Fruit fly (Drosophila melanogaster) whole organism, embryonic: Measurements from ENCODE around the gene Tom40.

Source experiments
- Atf3 ChIP-seq: fragments of 200-800 bp; sonication (Bioruptor generic); optimal IDR thresholded peaks from 3 replicates; lab custom pipeline; 2016; ENCODE audit warnings: missing biosample characterization, missing genetic modification characterization
- Bteb2 ChIP-seq: fragments of 200-800 bp; sonication (Bioruptor generic); optimal IDR thresholded peaks from 2 replicates; lab custom pipeline; 2016; ENCODE audit warnings: missing biosample characterization, missing genetic modification characterization
- CG10565 ChIP-seq: fragments of 200-800 bp; sonication (Bioruptor generic); optimal IDR thresholded peaks from 3 replicates; lab custom pipeline; 2016; ENCODE audit warnings: missing biosample characterization, mild to moderate bottlenecking, missing genetic modification characterization
- CG11723 ChIP-seq: fragments of 200-800 bp; sonication (Bioruptor generic); optimal IDR thresholded peaks from 2 replicates; lab custom pipeline; 2017; ENCODE audit warnings: missing biosample characterization, mild to moderate bottlenecking, missing genetic modification characterization
- CG13123 ChIP-seq: fragments of 200-800 bp; sonication (Bioruptor generic); optimal IDR thresholded peaks from 2 replicates; lab custom pipeline; 2016; ENCODE audit warnings: missing biosample characterization, missing genetic modification characterization
- CG15073 ChIP-seq: fragments of 200-800 bp; sonication (Bioruptor generic); optimal IDR thresholded peaks from 2 replicates; lab custom pipeline; 2016; ENCODE audit warnings: missing biosample characterization, missing genetic modification characterization
- CG15601 ChIP-seq: fragments of 200-800 bp; sonication (Bioruptor generic); optimal IDR thresholded peaks from 3 replicates; lab custom pipeline; 2019; ENCODE audit warnings: missing biosample characterization, mild to moderate bottlenecking, missing genetic modification characterization, moderate library complexity
- CG17186 ChIP-seq: fragments of 200-800 bp; sonication (Bioruptor generic); optimal IDR thresholded peaks from 3 replicates; lab custom pipeline; 2017; ENCODE audit warnings: missing biosample characterization, missing genetic modification reagents, missing genetic modification characterization
- CG18262 ChIP-seq: fragments of 200-800 bp; optimal IDR thresholded peaks from 3 replicates; lab custom pipeline; 2019; ENCODE audit warnings: missing biosample characterization, mild to moderate bottlenecking, missing genetic modification characterization, moderate library complexity
- CG2199 ChIP-seq: fragments of 200-800 bp; sonication (Bioruptor generic); IDR thresholded peaks from 3 replicates; pipeline ENCODE4 v1.3.6; 2022; ENCODE audit warnings: missing biosample characterization, missing genetic modification characterization
- CG2889 ChIP-seq: fragments of 200-800 bp; sonication (Bioruptor generic); IDR thresholded peaks from 3 replicates; pipeline ENCODE4 v1.3.6; 2022; ENCODE audit warnings: missing biosample characterization, missing genetic modification characterization
- CG3065 ChIP-seq: fragments of 200-800 bp; sonication (Bioruptor generic); optimal IDR thresholded peaks from 2 replicates; lab custom pipeline; 2016; ENCODE audit warnings: missing biosample characterization, missing genetic modification characterization
- CG3995 ChIP-seq: fragments of 200-800 bp; sonication (Bioruptor generic); optimal IDR thresholded peaks from 3 replicates; lab custom pipeline; 2016; ENCODE audit warnings: missing biosample characterization, missing genetic modification characterization
- CG6813 ChIP-seq: fragments of 200-800 bp; sonication (Bioruptor generic); optimal IDR thresholded peaks from 2 replicates; lab custom pipeline; 2017; ENCODE audit warnings: missing biosample characterization, missing genetic modification characterization, mild to moderate bottlenecking, moderate library complexity, missing genetic modification reagents
- CG8765 ChIP-seq: fragments of 200-800 bp; sonication (Bioruptor generic); IDR thresholded peaks from 2 replicates; pipeline ENCODE4 v1.3.6; 2022; ENCODE audit warnings: missing biosample characterization, missing genetic modification characterization
- CG9609 ChIP-seq: fragments of 200-800 bp; sonication (Bioruptor generic); optimal IDR thresholded peaks from 3 replicates; lab custom pipeline; 2016; ENCODE audit warnings: missing biosample characterization, missing genetic modification characterization
- CrebB ChIP-seq: fragments of 200-800 bp; sonication (Bioruptor generic); optimal IDR thresholded peaks from 3 replicates; lab custom pipeline; 2018; ENCODE audit warnings: missing biosample characterization, mild to moderate bottlenecking, missing genetic modification characterization
- Doc2 ChIP-seq: fragments of 200-800 bp; sonication (Bioruptor generic); IDR thresholded peaks from 2 replicates; pipeline ENCODE4 v1.3.6; 2022; ENCODE audit warnings: missing biosample characterization, missing genetic modification characterization
- Drgx ChIP-seq: fragments of 200-800 bp; sonication (Bioruptor generic); IDR thresholded peaks from 2 replicates; pipeline ENCODE4 v1.3.6; 2022; ENCODE audit warnings: missing biosample characterization, missing genetic modification characterization
- Fer1 ChIP-seq: fragments of 200-800 bp; sonication (Bioruptor generic); optimal IDR thresholded peaks from 2 replicates; lab custom pipeline; 2017; ENCODE audit warnings: missing biosample characterization, mild to moderate bottlenecking, missing genetic modification characterization
- Hand ChIP-seq: fragments of 200-800 bp; sonication (Bioruptor generic); optimal IDR thresholded peaks from 2 replicates; lab custom pipeline; 2017; ENCODE audit warnings: mild to moderate bottlenecking, missing biosample characterization, missing genetic modification reagents, missing genetic modification characterization
- Hmr ChIP-seq: fragments of 200-800 bp; sonication (Bioruptor generic); optimal IDR thresholded peaks from 3 replicates; lab custom pipeline; 2017; ENCODE audit warnings: mild to moderate bottlenecking, missing biosample characterization, missing genetic modification reagents, missing genetic modification characterization
- Hr51 ChIP-seq, 2 experiments: fragments of 200-800 bp; sonication (Bioruptor generic); optimal IDR thresholded peaks; 2 replicates in 1 of 2; 3 replicates in 1 of 2; lab custom pipeline; 2016 to 2018; ENCODE audit warnings: missing biosample characterization in 2 of 2, missing genetic modification characterization in 2 of 2, mild to moderate bottlenecking in 1 of 2, moderate library complexity in 1 of 2
- Meics ChIP-seq: fragments of 200-800 bp; sonication (Bioruptor generic); optimal IDR thresholded peaks from 2 replicates; lab custom pipeline; 2017; ENCODE audit warnings: missing biosample characterization, mild to moderate bottlenecking, missing genetic modification characterization
- NC2β ChIP-seq: fragments of 200-800 bp; sonication (Bioruptor generic); optimal IDR thresholded peaks from 2 replicates; lab custom pipeline; 2016; ENCODE audit warnings: missing biosample characterization, missing genetic modification characterization
- Usf ChIP-seq: fragments of 200-800 bp; sonication (Bioruptor generic); optimal IDR thresholded peaks from 2 replicates; lab custom pipeline; 2017; ENCODE audit warnings: missing genotype, missing biosample characterization, missing genetic modification characterization
- Vsx1 ChIP-seq: fragments of 200-800 bp; sonication (Bioruptor generic); optimal IDR thresholded peaks from 2 replicates; lab custom pipeline; 2017; ENCODE audit warnings: missing biosample characterization, mild to moderate bottlenecking, missing genetic modification characterization, missing genetic modification reagents
- ap ChIP-seq: fragments of 200-800 bp; sonication (Bioruptor generic); IDR thresholded peaks from 2 replicates; pipeline ENCODE4 v1.3.6; 2022; ENCODE audit warnings: missing biosample characterization, missing genetic modification characterization
- az2 ChIP-seq: fragments of 200-800 bp; sonication (Bioruptor generic); optimal IDR thresholded peaks from 3 replicates; lab custom pipeline; 2016; ENCODE audit warnings: missing biosample characterization, missing genetic modification characterization
- bowl ChIP-seq: fragments of 200-800 bp; sonication (Bioruptor generic); IDR thresholded peaks from 2 replicates; pipeline ENCODE4 v1.3.6; 2022; ENCODE audit warnings: missing biosample characterization, missing genetic modification characterization
- cad ChIP-seq: fragments of >200 bp; optimal IDR thresholded peaks from 2 replicates; lab custom pipeline; 2017; ENCODE audit warnings: missing biosample characterization, missing genetic modification characterization
- cas ChIP-seq: fragments of 200-800 bp; sonication (Bioruptor generic); IDR thresholded peaks from 2 replicates; pipeline ENCODE4 v1.3.6; 2022; ENCODE audit warnings: missing biosample characterization, missing genetic modification characterization
- dysf ChIP-seq: fragments of 200-800 bp; sonication (Bioruptor generic); IDR thresholded peaks from 3 replicates; pipeline ENCODE4 v1.3.6; 2022; ENCODE audit warnings: missing biosample characterization, missing genetic modification characterization
- fru ChIP-seq: fragments of >200 bp; optimal IDR thresholded peaks from 2 replicates; lab custom pipeline; 2017
- ftz-f1 ChIP-seq: fragments of 200-800 bp; sonication (Bioruptor generic); optimal IDR thresholded peaks from 2 replicates; lab custom pipeline; 2016; ENCODE audit warnings: missing biosample characterization, missing genetic modification characterization
- fu2 ChIP-seq: fragments of 200-800 bp; sonication (Bioruptor generic); optimal IDR thresholded peaks from 2 replicates; lab custom pipeline; 2016; ENCODE audit warnings: missing biosample characterization, missing genetic modification characterization
- grn ChIP-seq: fragments of 200-800 bp; sonication (Bioruptor generic); optimal IDR thresholded peaks from 3 replicates; lab custom pipeline; 2017; ENCODE audit warnings: missing biosample characterization, missing genetic modification characterization
- hbn ChIP-seq: fragments of 200-800 bp; sonication (Bioruptor generic); IDR thresholded peaks from 2 replicates; pipeline ENCODE4 v1.3.6; 2022; ENCODE audit warnings: missing biosample characterization, missing genetic modification characterization; ENCODE audit not compliant: partially characterized antibody
- her ChIP-seq: fragments of 200-800 bp; sonication (Bioruptor generic); optimal IDR thresholded peaks from 2 replicates; lab custom pipeline; 2016; ENCODE audit warnings: missing biosample characterization, missing genetic modification characterization
- lov ChIP-seq, 2 experiments: fragments of 200-800 bp in 1 of 2; fragments of >200 bp in 1 of 2; sonication (Bioruptor generic) in 1 of 2; IDR thresholded peaks in 1 of 2; optimal IDR thresholded peaks in 1 of 2; 2 replicates in 1 of 2; 3 replicates in 1 of 2; pipeline versions ENCODE4 v1.3.6 to Lab custom; 2017 to 2022; ENCODE audit warnings: missing biosample characterization in 1 of 2, missing genetic modification characterization in 1 of 2
- otp ChIP-seq: fragments of 200-800 bp; sonication (Bioruptor generic); IDR thresholded peaks from 3 replicates; pipeline ENCODE4, ENCODE4 v1.3.6; 2022; ENCODE audit warnings: missing biosample characterization, missing genetic modification characterization
- pan ChIP-seq, 4 experiments: fragments of >200 bp in 3 of 4; fragments of 200-800 bp in 1 of 4; sonication (Bioruptor generic) in 1 of 4; optimal IDR thresholded peaks in 3 of 4; IDR thresholded peaks in 1 of 4; 2 replicates each; pipeline versions ENCODE4 v1.3.6 to Lab custom; 2017 to 2022; ENCODE audit warnings: missing biosample characterization in 2 of 4, missing genetic modification characterization in 2 of 4, mixed read lengths in 1 of 4
- psq ChIP-seq: fragments of 200-800 bp; sonication (Bioruptor generic); optimal IDR thresholded peaks from 2 replicates; lab custom pipeline; 2017; ENCODE audit warnings: missing biosample characterization, missing genetic modification characterization
- sens-2 ChIP-seq: fragments of 200-800 bp; sonication (Bioruptor generic); IDR thresholded peaks from 2 replicates; pipeline ENCODE4 v1.3.6; 2022; ENCODE audit warnings: missing biosample characterization, missing genetic modification characterization
- sim ChIP-seq: fragments of 200-800 bp; sonication (Bioruptor generic); IDR thresholded peaks from 2 replicates; pipeline ENCODE4 v1.3.6; 2022; ENCODE audit warnings: missing biosample characterization, missing genetic modification characterization
- sisA ChIP-seq: fragments of 200-800 bp; sonication (Bioruptor generic); IDR thresholded peaks from 2 replicates; pipeline ENCODE4 v1.3.6; 2022; ENCODE audit warnings: missing biosample characterization, missing genetic modification characterization
- sr ChIP-seq: fragments of 200-800 bp; sonication (Bioruptor generic); IDR thresholded peaks from 3 replicates; pipeline ENCODE4 v1.3.6; 2022; ENCODE audit warnings: missing biosample characterization, missing genetic modification characterization
- tna ChIP-seq: fragments of 200-800 bp; sonication (Bioruptor generic); IDR thresholded peaks from 2 replicates; pipeline ENCODE4 v1.3.6; 2022; ENCODE audit warnings: missing biosample characterization, missing genetic modification characterization; ENCODE audit not compliant: partially characterized antibody
- z ChIP-seq: fragments of 200-800 bp; sonication (Bioruptor generic); IDR thresholded peaks from 3 replicates; pipeline ENCODE4 v1.3.6; 2022; ENCODE audit warnings: missing biosample characterization, missing genetic modification characterization

The Tom40 gene

DNA sequence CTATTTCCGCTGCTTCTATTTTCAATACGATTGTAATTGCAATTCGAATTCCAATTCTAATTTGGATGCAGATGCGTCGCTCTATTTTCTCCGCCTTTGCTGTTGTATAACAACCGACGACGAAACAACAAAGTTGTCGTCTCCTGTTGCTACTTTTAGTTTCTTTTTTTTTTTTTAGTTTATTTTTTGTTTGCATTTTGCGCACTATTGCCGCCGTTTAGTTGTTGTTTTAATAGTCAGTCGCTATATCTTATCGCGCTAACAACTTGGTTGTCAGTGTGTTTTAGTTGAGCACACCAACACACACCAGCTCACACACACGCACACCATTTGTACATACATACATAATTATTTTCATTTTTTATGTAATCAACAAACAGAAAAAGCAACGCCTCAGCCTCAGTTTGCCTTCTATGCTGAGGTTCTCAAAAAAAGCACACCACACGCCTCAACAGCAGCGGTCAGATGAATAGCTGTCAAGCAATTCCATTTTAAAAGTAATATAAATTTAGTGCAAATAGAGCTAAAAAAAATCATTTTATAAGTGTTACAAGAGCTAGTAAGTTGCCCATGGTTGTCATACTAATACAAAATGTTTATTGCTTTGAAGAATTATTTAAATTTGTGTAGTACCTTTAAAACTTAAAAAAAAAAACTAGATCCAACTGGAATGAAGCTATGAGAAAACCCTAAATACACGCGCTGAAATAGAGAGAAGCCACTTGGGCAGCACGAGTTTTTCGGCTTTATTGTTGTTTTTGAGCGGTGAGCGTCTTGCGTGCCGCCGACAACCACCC, 35.2 kb upstream of the Tom40 start (continued):
- TF ChIP-seq CG3065 (GFP tag; lab: Kevin White, UChicago) (no peak), CrebB (peak; percentile 68), fru (lab: Kevin White, UChicago) (no peak), CG3995 (GFP tag; lab: Kevin White, UChicago) (peak; percentile 33), grn (GFP tag; lab: Kevin White, UChicago) (no peak), sisA (GFP tag; lab: Robert Waterston, UW) (peak; percentile 63), CG2889 (GFP tag; lab: Robert Waterston, UW) (peak; percentile 68), Doc2 (GFP tag; lab: Robert Waterston, UW) (no peak), her (GFP tag; lab: Kevin White, UChicago) (peak; percentile 19), psq (GFP tag; lab: Kevin White, UChicago) (no peak), otp (GFP tag; lab: Robert Waterston, UW) (0 out of 3 replicates have a peak, but pooled peaks have one; percentile 23), Drgx (peak; percentile 28), NC2β (no peak), Hr51 (GFP tag; optimal IDR thresholded peaks at IDR 0.05; lab: Kevin White, UChicago) (peak; percentile 50 to 85), Hand (peak; percentile 69), z (no peak), CG17186 (GFP tag; lab: Kevin White, UChicago) (no peak), Fer1 (GFP tag; lab: Kevin White, UChicago) (peak; percentile 90), cad (GFP tag; lab: Kevin White, UChicago) (no peak), CG10565 (GFP tag; lab: Kevin White, UChicago) (no peak), CG9609 (GFP tag; lab: Kevin White, UChicago) (peak; percentile 45), Meics (GFP tag; lab: Kevin White, UChicago) (peak; percentile 88), sim (GFP tag; lab: Robert Waterston, UW) (no peak), ftz-f1 (GFP tag; lab: Kevin White, UChicago) (no peak), dysf (GFP tag; lab: Robert Waterston, UW) (peak; percentile 85), CG6813 (GFP tag; lab: Kevin White, UChicago) (peak; percentile 40), Usf (GFP tag; lab: Kevin White, UChicago) (peak; percentile 43), az2 (peak; percentile 57), lov (optimal IDR thresholded peaks at IDR 0.05; lab: Kevin White, UChicago) (no peak), lov (GFP tag; IDR thresholded peaks at IDR 0.05; lab: Robert Waterston, UW) (no peak), CG18262 (tag; lab: Kevin White, UChicago) (peak; percentile 73), pan (optimal IDR thresholded peaks at IDR 0.05; lab: Kevin White, UChicago) (no peak), pan (GFP tag; optimal IDR thresholded peaks at IDR 0.05 in 1 of 2, IDR thresholded peaks at IDR 0.05 in 1 of 2) (peak in 1 of 2 experiments; percentile 73), bowl (peak; percentile 8; the same call in 1 of the 2 replicates), CG11723 (peak; percentile 32), cas (GFP tag; lab: Robert Waterston, UW) (no peak; the same call in 1 of the 2 replicates), tna (GFP tag; lab: Robert Waterston, UW) (no peak), CG2199 (no peak), fu2 (GFP tag; lab: Kevin White, UChicago) (peak; percentile 15), sens-2 (no peak), hbn (no peak), CG8765 (GFP tag; lab: Robert Waterston, UW) (no peak; the same call in 1 of the 2 replicates), Vsx1 (GFP tag; lab: Kevin White, UChicago) (peak; percentile 39), ap (GFP tag; lab: Robert Waterston, UW) (peak; percentile 48; the same call in 1 of the 2 replicates), Hmr (GFP tag; lab: Kevin White, UChicago) (peak; percentile 89), Bteb2 (peak; percentile 25), CG13123 (no peak), sr (GFP tag; lab: Robert Waterston, UW) (no peak), Atf3 (GFP tag; lab: Kevin White, UChicago) (no peak), CG15601 (peak; percentile 58), CG15073 (no peak)
